Worm (Caenorhabditis elegans) whole organism, L2 larva: Measurements from ENCODE around the gene ZK402.1.

Experiments used
- F13H6.1 ChIP-seq: sonication (generic microtip); optimal IDR thresholded peaks from 2 replicates; lab custom pipeline; 2016; ENCODE audit warnings: missing genetic modification characterization, missing compliant biosample characterization
- R02D3.7 ChIP-seq: fragments of 150-350 bp; optimal IDR thresholded peaks from 2 replicates; lab custom pipeline; 2014; ENCODE audit warnings: missing biosample characterization, missing genetic modification characterization
- aly-2 ChIP-seq: fragments of 150-350 bp; optimal IDR thresholded peaks from 2 replicates; lab custom pipeline; 2014; ENCODE audit warnings: missing biosample characterization, missing genetic modification characterization
- ama-1 ChIP-seq: fragments of 150-350 bp; optimal IDR thresholded peaks from 2 replicates; lab custom pipeline; 2018; ENCODE audit warnings: inconsistent platforms
- blmp-1 ChIP-seq: sonication (generic microtip); optimal IDR thresholded peaks from 2 replicates; lab custom pipeline; 2017; ENCODE audit warnings: missing genetic modification characterization, mild to moderate bottlenecking, missing compliant biosample characterization, antibody characterized with exemption, moderate library complexity; ENCODE audit not compliant: insufficient read depth
- egl-27 ChIP-seq: sonication (generic microtip); optimal IDR thresholded peaks from 3 replicates; lab custom pipeline; 2017; ENCODE audit warnings: missing biosample characterization, missing genetic modification reagents, missing genetic modification characterization
- elt-1 ChIP-seq: fragments of 150-350 bp; optimal IDR thresholded peaks from 2 replicates; lab custom pipeline; 2014; ENCODE audit warnings: missing biosample characterization, missing genetic modification characterization
- fos-1 ChIP-seq: fragments of 150-350 bp; optimal IDR thresholded peaks from 2 replicates; lab custom pipeline; 2014; ENCODE audit warnings: missing biosample characterization, missing genetic modification characterization
- nhr-6 ChIP-seq: fragments of 150-350 bp; optimal IDR thresholded peaks from 2 replicates; lab custom pipeline; 2014; ENCODE audit warnings: missing biosample characterization, missing genetic modification characterization
- nhr-77 ChIP-seq: fragments of 150-350 bp; optimal IDR thresholded peaks from 2 replicates; lab custom pipeline; 2014; ENCODE audit warnings: missing biosample characterization, missing genetic modification characterization
- snpc-4 ChIP-seq: fragments of 150-350 bp; optimal IDR thresholded peaks from 2 replicates; lab custom pipeline; 2014; ENCODE audit warnings: missing biosample characterization, missing genetic modification characterization
- unc-62 ChIP-seq: fragments of 150-350 bp; optimal IDR thresholded peaks from 2 replicates; lab custom pipeline; 2014; ENCODE audit warnings: missing biosample characterization, missing genetic modification reagents, missing genetic modification characterization
- ztf-4 ChIP-seq: fragments of 150-350 bp; optimal IDR thresholded peaks from 2 replicates; lab custom pipeline; 2014; ENCODE audit warnings: missing biosample characterization, missing genetic modification characterization

- no peak for TF ChIP-seq ama-1
- no peak for TF ChIP-seq F13H6.1
- TF ChIP-seq aly-2 (tag; lab: Kevin White, UChicago), result no peak
- TF ChIP-seq unc-62 (GFP tag; lab: Kevin White, UChicago), result no peak
- no peak for TF ChIP-seq R02D3.7 (tag; lab: Kevin White, UChicago)
- TF ChIP-seq blmp-1 (tag; lab: Kevin White, UChicago), result no peak
- no peak for TF ChIP-seq nhr-6
- TF ChIP-seq egl-27, result no peak
- TF ChIP-seq fos-1, result no peak
- TF ChIP-seq elt-1 (tag; lab: Kevin White, UChicago), result no peak
- TF ChIP-seq nhr-77, result no peak
- TF ChIP-seq snpc-4 (tag; lab: Kevin White, UChicago), result no peak
- TF ChIP-seq ztf-4 (tag; lab: Kevin White, UChicago), result no peak
Measured at ce11 chrX:1394437-1394836, 9.6 kb upstream of the ZK402.1 start.
